Worm (Caenorhabditis elegans) whole organism, early embryonic: Measurements from ENCODE around the gene C04A2.15.

Experiments
- F13C5.2 ChIP-seq: sonication (generic microtip); optimal IDR thresholded peaks from 2 replicates; lab custom pipeline; 2017; ENCODE audit warnings: mild to moderate bottlenecking, missing genetic modification characterization, inconsistent platforms, missing compliant biosample characterization
- ama-1 ChIP-seq: fragments of 150-350 bp; optimal IDR thresholded peaks from 2 replicates; lab custom pipeline; 2014
- flt-1 ChIP-seq: fragments of 200-800 bp; sonication (Bioruptor generic); IDR thresholded peaks from 2 replicates; pipeline ENCODE4 v1.3.6; 2022; ENCODE audit warnings: missing genetic modification characterization, missing compliant biosample characterization
- hmbx-1 ChIP-seq: sonication (generic microtip); optimal IDR thresholded peaks from 2 replicates; lab custom pipeline; 2016; ENCODE audit warnings: mild to moderate bottlenecking, missing genetic modification characterization, missing compliant biosample characterization
- hmg-4 ChIP-seq: fragments of 200-800 bp; sonication (Bioruptor generic); optimal IDR thresholded peaks from 2 replicates; lab custom pipeline; 2018; ENCODE audit warnings: mild to moderate bottlenecking, missing genetic modification characterization, missing compliant biosample characterization
- tbx-37 ChIP-seq: fragments of 200-800 bp; sonication (Bioruptor generic); conservative IDR thresholded peaks from 2 replicates; pipeline ENCODE4 v1.3.6; 2022; ENCODE audit warnings: missing genetic modification reagents, missing genetic modification characterization, missing compliant biosample characterization

ce11 chrII:6844227-6845005 is 7.6 kb upstream of the C04A2.15 start:
- TF ChIP-seq tbx-37 (no peak), ama-1 (no peak), hmbx-1 (no peak), F13C5.2 (tag; lab: Kevin White, UChicago) (no peak), flt-1 (GFP tag; lab: Robert Waterston, UW) (no peak), hmg-4 (GFP tag; lab: Kevin White, UChicago) (no peak)
